Fruit fly (Drosophila melanogaster): Measurements from ENCODE around the gene brwl.

- TF ChIP-seq klu (GFP tag; IDR thresholded peaks at IDR 0.05) (no peak), bbx (GFP tag; IDR thresholded peaks at IDR 0.05; ENCODE audit: partially characterized antibody) (no peak), Hr51 (GFP tag; optimal IDR thresholded peaks at IDR 0.05) (no peak), CG8924 (tag; optimal IDR thresholded peaks at IDR 0.05) (no peak), maf-S (GFP tag; optimal IDR thresholded peaks at IDR 0.05) (no peak), CG1603 (tag; optimal IDR thresholded peaks at IDR 0.05) (no peak), gce (GFP tag; IDR thresholded peaks at IDR 0.05) (no peak), CG5953 (GFP tag; IDR thresholded peaks at IDR 0.05) (no peak)
These were observed 23.2 kb upstream of the brwl start, which contains the start of gene CG13114 for dm6 chr2L:9545511-9545910.
